Worm (Caenorhabditis elegans) whole organism, L3 larva: ENCODE data around the gene C44H9.6.

Experiments used
- R02D3.7 ChIP-seq: fragments of 150-350 bp; optimal IDR thresholded peaks from 2 replicates; lab custom pipeline; 2014; ENCODE audit warnings: missing biosample characterization, missing genetic modification characterization
- ama-1 ChIP-seq: fragments of 150-350 bp; optimal IDR thresholded peaks from 2 replicates; lab custom pipeline; 2018
- daf-12 ChIP-seq: fragments of 150-350 bp; optimal IDR thresholded peaks from 2 replicates; lab custom pipeline; 2014; ENCODE audit warnings: missing biosample characterization, missing genetic modification reagents, missing genetic modification characterization
- nhr-237 ChIP-seq: fragments of 150-350 bp; optimal IDR thresholded peaks from 2 replicates; lab custom pipeline; 2014; ENCODE audit warnings: missing biosample characterization, missing genetic modification characterization
- nhr-25 ChIP-seq: sonication (generic microtip); optimal IDR thresholded peaks from 2 replicates; lab custom pipeline; 2017; ENCODE audit warnings: missing biosample characterization, missing genetic modification characterization
- pqm-1 ChIP-seq: fragments of 150-350 bp; optimal IDR thresholded peaks from 2 replicates; lab custom pipeline; 2017; ENCODE audit warnings: missing biosample characterization, missing genetic modification characterization, inconsistent platforms
- unc-62 ChIP-seq: fragments of 150-350 bp; sonication (generic microtip); optimal IDR thresholded peaks from 4 replicates; lab custom pipeline; 2014; ENCODE audit warnings: missing biosample characterization, missing genetic modification reagents, missing genetic modification characterization
- ztf-4 ChIP-seq: fragments of 150-350 bp; optimal IDR thresholded peaks from 2 replicates; lab custom pipeline; 2014; ENCODE audit warnings: missing biosample characterization, missing genetic modification characterization

- TF ChIP-seq nhr-237 (tag; lab: Kevin White, UChicago), result no peak
- no peak for TF ChIP-seq R02D3.7 (tag; lab: Kevin White, UChicago)
- no peak for TF ChIP-seq pqm-1 (tag; lab: Kevin White, UChicago)
- no peak for TF ChIP-seq ama-1 (lab: Kevin White, UChicago)
- TF ChIP-seq daf-12 (tag; lab: Kevin White, UChicago), result no peak
- TF ChIP-seq nhr-25 (tag; lab: Kevin White, UChicago), result no peak
- TF ChIP-seq unc-62 (GFP tag; lab: Kevin White, UChicago), result no peak
- TF ChIP-seq ztf-4, result no peak
Measured at ce11 chrV:12877579-12877978, 32.4 kb upstream of the C44H9.6 start.
